Fruit fly (Drosophila melanogaster) whole organism, embryonic: ENCODE measurements around the gene Smox.

ENCODE experiments used
- CG10267 ChIP-seq: fragments of 200-800 bp; sonication (Bioruptor generic); optimal IDR thresholded peaks from 2 replicates; lab custom pipeline; 2018; ENCODE audit warnings: missing biosample characterization, mild to moderate bottlenecking, missing genetic modification characterization, moderate library complexity
- CG14860 ChIP-seq: fragments of 200-800 bp; sonication (Bioruptor generic); IDR thresholded peaks from 3 replicates; pipeline ENCODE4 v1.3.6; 2022; ENCODE audit warnings: missing biosample characterization, missing genetic modification characterization; ENCODE audit not compliant: partially characterized antibody
- CG15601 ChIP-seq: fragments of 200-800 bp; sonication (Bioruptor generic); optimal IDR thresholded peaks from 3 replicates; lab custom pipeline; 2019; ENCODE audit warnings: missing biosample characterization, mild to moderate bottlenecking, missing genetic modification characterization, moderate library complexity
- CG16863 ChIP-seq: fragments of 200-800 bp; sonication (Bioruptor generic); optimal IDR thresholded peaks from 3 replicates; lab custom pipeline; 2016; ENCODE audit warnings: missing biosample characterization, missing genetic modification characterization
- CG17568 ChIP-seq: fragments of 200-800 bp; sonication (Bioruptor generic); optimal IDR thresholded peaks from 2 replicates; lab custom pipeline; 2018; ENCODE audit warnings: missing biosample characterization, mild to moderate bottlenecking, missing genetic modification characterization, moderate library complexity
- CG17829 ChIP-seq: fragments of 200-800 bp; optimal IDR thresholded peaks from 2 replicates; lab custom pipeline; 2019; ENCODE audit warnings: missing biosample characterization, mild to moderate bottlenecking, missing genetic modification characterization, moderate library complexity
- CG1832 ChIP-seq: fragments of 200-800 bp; sonication (Bioruptor generic); optimal IDR thresholded peaks from 2 replicates; lab custom pipeline; 2017; ENCODE audit warnings: missing biosample characterization, mild to moderate bottlenecking, missing genetic modification characterization, inconsistent platforms
- CG2116 ChIP-seq: fragments of 200-800 bp; sonication (Bioruptor generic); optimal IDR thresholded peaks from 3 replicates; lab custom pipeline; 2018; ENCODE audit warnings: missing biosample characterization, mild to moderate bottlenecking, missing genetic modification characterization
- CG3838 ChIP-seq: fragments of 200-800 bp; sonication (Bioruptor generic); optimal IDR thresholded peaks from 3 replicates; lab custom pipeline; 2016; ENCODE audit warnings: missing biosample characterization, missing genetic modification characterization
- CG4854 ChIP-seq: fragments of 200-800 bp; sonication (Bioruptor generic); optimal IDR thresholded peaks from 2 replicates; lab custom pipeline; 2016; ENCODE audit warnings: missing biosample characterization, missing genetic modification characterization, inconsistent platforms
- CG6791 ChIP-seq: fragments of 200-800 bp; sonication (Bioruptor generic); IDR thresholded peaks from 3 replicates; pipeline ENCODE4 v1.3.6; 2022; ENCODE audit warnings: missing biosample characterization, missing genetic modification characterization; ENCODE audit not compliant: partially characterized antibody
- CG7372 ChIP-seq: fragments of 200-800 bp; sonication (Bioruptor generic); IDR thresholded peaks from 2 replicates; pipeline ENCODE4 v1.3.6; 2022; ENCODE audit warnings: missing biosample characterization, missing genetic modification characterization
- CG7556 ChIP-seq: fragments of 200-800 bp; sonication (Bioruptor generic); optimal IDR thresholded peaks from 2 replicates; lab custom pipeline; 2017; ENCODE audit warnings: missing biosample characterization, mild to moderate bottlenecking, missing genetic modification characterization
- CG7839 ChIP-seq: fragments of 200-800 bp; sonication (Bioruptor generic); optimal IDR thresholded peaks from 3 replicates; lab custom pipeline; 2018; ENCODE audit warnings: missing biosample characterization, mild to moderate bottlenecking, missing genetic modification characterization, moderate library complexity
- CG8089 ChIP-seq: fragments of 200-800 bp; sonication (Bioruptor generic); optimal IDR thresholded peaks from 3 replicates; lab custom pipeline; 2016; ENCODE audit warnings: missing biosample characterization, missing genetic modification characterization
- CG8388 ChIP-seq: fragments of 200-800 bp; sonication (Bioruptor generic); optimal IDR thresholded peaks from 2 replicates; lab custom pipeline; 2019; ENCODE audit warnings: missing biosample characterization, mild to moderate bottlenecking, missing genetic modification characterization, moderate library complexity
- CG9609 ChIP-seq: fragments of 200-800 bp; sonication (Bioruptor generic); optimal IDR thresholded peaks from 3 replicates; lab custom pipeline; 2016; ENCODE audit warnings: missing biosample characterization, missing genetic modification characterization
- CG9797 ChIP-seq: fragments of 200-800 bp; sonication (Bioruptor generic); optimal IDR thresholded peaks from 3 replicates; lab custom pipeline; 2018; ENCODE audit warnings: missing biosample characterization, mild to moderate bottlenecking, missing genetic modification characterization
- CrebB ChIP-seq: fragments of 200-800 bp; sonication (Bioruptor generic); optimal IDR thresholded peaks from 3 replicates; lab custom pipeline; 2018; ENCODE audit warnings: missing biosample characterization, mild to moderate bottlenecking, missing genetic modification characterization
- Dbx ChIP-seq: fragments of 200-800 bp; sonication (Bioruptor generic); IDR thresholded peaks from 3 replicates; pipeline ENCODE4 v1.3.6; 2022; ENCODE audit warnings: missing biosample characterization, missing genetic modification characterization
- Hand ChIP-seq: fragments of 200-800 bp; sonication (Bioruptor generic); optimal IDR thresholded peaks from 2 replicates; lab custom pipeline; 2017; ENCODE audit warnings: mild to moderate bottlenecking, missing biosample characterization, missing genetic modification reagents, missing genetic modification characterization
- Nf-YA ChIP-seq: fragments of 200-800 bp; sonication (Bioruptor generic); IDR thresholded peaks from 2 replicates; pipeline ENCODE4 v1.3.6; 2022; ENCODE audit warnings: missing biosample characterization, missing genetic modification characterization
- Optix ChIP-seq: fragments of 200-800 bp; sonication (Bioruptor generic); IDR thresholded peaks from 3 replicates; pipeline ENCODE4 v1.3.6; 2022; ENCODE audit warnings: missing biosample characterization, missing genetic modification characterization
- Pdp1 ChIP-seq, 2 experiments: fragments of 200-800 bp; sonication (Bioruptor generic); optimal IDR thresholded peaks; 3 replicates each; lab custom pipeline; 2016; ENCODE audit warnings: missing biosample characterization in 2 of 2, missing genetic modification characterization in 2 of 2, mild to moderate bottlenecking in 1 of 2, moderate library complexity in 1 of 2
- TFAM ChIP-seq: fragments of 200-800 bp; sonication (Bioruptor generic); optimal IDR thresholded peaks from 2 replicates; lab custom pipeline; 2017; ENCODE audit warnings: missing biosample characterization, missing genetic modification characterization, inconsistent platforms
- ac ChIP-seq: fragments of 200-800 bp; sonication (Bioruptor generic); optimal IDR thresholded peaks from 3 replicates; lab custom pipeline; 2017; ENCODE audit warnings: missing biosample characterization, mild to moderate bottlenecking, missing genetic modification characterization
- al ChIP-seq: fragments of 200-800 bp; sonication (Bioruptor generic); IDR thresholded peaks from 2 replicates; pipeline ENCODE4 v1.3.6; 2022; ENCODE audit warnings: missing biosample characterization, missing genetic modification characterization
- bowl ChIP-seq: fragments of 200-800 bp; sonication (Bioruptor generic); IDR thresholded peaks from 2 replicates; pipeline ENCODE4 v1.3.6; 2022; ENCODE audit warnings: missing biosample characterization, missing genetic modification characterization
- chm ChIP-seq: fragments of 200-800 bp; sonication (Bioruptor generic); IDR thresholded peaks from 2 replicates; pipeline ENCODE4 v1.3.6; 2022; ENCODE audit warnings: missing biosample characterization, missing genetic modification characterization
- corto ChIP-seq: fragments of 200-800 bp; sonication (Bioruptor generic); optimal IDR thresholded peaks from 2 replicates; lab custom pipeline; 2016; ENCODE audit warnings: missing biosample characterization, mild to moderate bottlenecking, missing genetic modification characterization, moderate library complexity
- crol ChIP-seq: fragments of 200-800 bp; sonication (Bioruptor generic); IDR thresholded peaks from 2 replicates; pipeline ENCODE4 v1.3.6; 2022; ENCODE audit warnings: missing biosample characterization, missing genetic modification characterization
- dati ChIP-seq: fragments of 200-800 bp; sonication (Bioruptor generic); IDR thresholded peaks from 2 replicates; pipeline ENCODE4 v1.3.6; 2022; ENCODE audit warnings: missing biosample characterization, missing genetic modification characterization
- fd102C ChIP-seq: fragments of 200-800 bp; sonication (Bioruptor generic); optimal IDR thresholded peaks from 2 replicates; lab custom pipeline; 2018; ENCODE audit warnings: missing biosample characterization, mild to moderate bottlenecking, missing genetic modification characterization, moderate library complexity
- gce ChIP-seq: fragments of 200-800 bp; sonication (Bioruptor generic); IDR thresholded peaks from 3 replicates; pipeline ENCODE4 v1.3.6; 2022; ENCODE audit warnings: missing biosample characterization, missing genetic modification characterization
- gcm ChIP-seq: fragments of 200-800 bp; sonication (Bioruptor generic); optimal IDR thresholded peaks from 2 replicates; lab custom pipeline; 2019; ENCODE audit warnings: missing biosample characterization, mild to moderate bottlenecking, missing genetic modification characterization, moderate library complexity
- hb ChIP-seq: fragments of 200-800 bp; sonication (Bioruptor generic); IDR thresholded peaks from 3 replicates; pipeline ENCODE4 v1.3.6; 2022; ENCODE audit warnings: missing biosample characterization, missing genetic modification characterization; ENCODE audit not compliant: partially characterized antibody
- luna ChIP-seq: fragments of 200-800 bp; sonication (Bioruptor generic); optimal IDR thresholded peaks from 2 replicates; lab custom pipeline; 2016; ENCODE audit warnings: missing biosample characterization, missing genetic modification characterization
- nmo ChIP-seq: fragments of 200-800 bp; sonication (Bioruptor generic); optimal IDR thresholded peaks from 2 replicates; lab custom pipeline; 2018; ENCODE audit warnings: missing biosample characterization, mild to moderate bottlenecking, missing genetic modification characterization, moderate library complexity
- pum ChIP-seq: fragments of 200-800 bp; sonication (Bioruptor generic); optimal IDR thresholded peaks from 2 replicates; lab custom pipeline; 2016; ENCODE audit warnings: missing biosample characterization, missing genetic modification characterization
- rib ChIP-seq: fragments of 200-800 bp; sonication (Bioruptor generic); IDR thresholded peaks from 2 replicates; pipeline ENCODE4 v1.3.6; 2022; ENCODE audit warnings: missing biosample characterization, missing genetic modification characterization
- schlank ChIP-seq: fragments of 200-800 bp; sonication (Bioruptor generic); optimal IDR thresholded peaks from 2 replicates; lab custom pipeline; 2018; ENCODE audit warnings: missing biosample characterization, mild to moderate bottlenecking, missing genetic modification characterization
- sob ChIP-seq: fragments of 200-800 bp; sonication (Bioruptor generic); IDR thresholded peaks from 2 replicates; pipeline ENCODE4 v1.3.6; 2022; ENCODE audit warnings: missing biosample characterization, missing genetic modification characterization
- tio ChIP-seq: fragments of 200-800 bp; sonication (Bioruptor generic); optimal IDR thresholded peaks from 2 replicates; lab custom pipeline; 2017; ENCODE audit warnings: missing biosample characterization, missing genetic modification characterization, inconsistent platforms
- tll ChIP-seq, 2 experiments: fragments of 200-800 bp in 1 of 2; fragments of >200 bp in 1 of 2; sonication (Bioruptor generic) in 1 of 2; optimal IDR thresholded peaks; 2 replicates each; lab custom pipeline; 2017 to 2019; ENCODE audit warnings: missing biosample characterization in 2 of 2, missing genetic modification characterization in 2 of 2, mild to moderate bottlenecking in 1 of 2, moderate library complexity in 1 of 2
- trem ChIP-seq: fragments of 200-800 bp; optimal IDR thresholded peaks from 3 replicates; lab custom pipeline; 2019; ENCODE audit warnings: missing biosample characterization, mild to moderate bottlenecking, missing genetic modification characterization, moderate library complexity
- tup ChIP-seq: fragments of 200-800 bp; sonication (Bioruptor generic); optimal IDR thresholded peaks from 2 replicates; lab custom pipeline; 2016; ENCODE audit warnings: missing biosample characterization, mild to moderate bottlenecking, missing genetic modification characterization, moderate library complexity
- unc-4 ChIP-seq: fragments of 200-800 bp; sonication (Bioruptor generic); IDR thresholded peaks from 2 replicates; pipeline ENCODE4 v1.3.6; 2022; ENCODE audit warnings: missing biosample characterization, missing genetic modification characterization; ENCODE audit not compliant: partially characterized antibody
- unpg ChIP-seq: fragments of 200-800 bp; sonication (Bioruptor generic); optimal IDR thresholded peaks from 3 replicates; lab custom pipeline; 2018; ENCODE audit warnings: missing biosample characterization, mild to moderate bottlenecking, missing genetic modification characterization, moderate library complexity
- wdn ChIP-seq: fragments of 200-800 bp; sonication (Bioruptor generic); IDR thresholded peaks from 2 replicates; pipeline ENCODE4 v1.3.6; 2022; ENCODE audit warnings: missing biosample characterization, missing genetic modification characterization

The Smox gene

DNA sequence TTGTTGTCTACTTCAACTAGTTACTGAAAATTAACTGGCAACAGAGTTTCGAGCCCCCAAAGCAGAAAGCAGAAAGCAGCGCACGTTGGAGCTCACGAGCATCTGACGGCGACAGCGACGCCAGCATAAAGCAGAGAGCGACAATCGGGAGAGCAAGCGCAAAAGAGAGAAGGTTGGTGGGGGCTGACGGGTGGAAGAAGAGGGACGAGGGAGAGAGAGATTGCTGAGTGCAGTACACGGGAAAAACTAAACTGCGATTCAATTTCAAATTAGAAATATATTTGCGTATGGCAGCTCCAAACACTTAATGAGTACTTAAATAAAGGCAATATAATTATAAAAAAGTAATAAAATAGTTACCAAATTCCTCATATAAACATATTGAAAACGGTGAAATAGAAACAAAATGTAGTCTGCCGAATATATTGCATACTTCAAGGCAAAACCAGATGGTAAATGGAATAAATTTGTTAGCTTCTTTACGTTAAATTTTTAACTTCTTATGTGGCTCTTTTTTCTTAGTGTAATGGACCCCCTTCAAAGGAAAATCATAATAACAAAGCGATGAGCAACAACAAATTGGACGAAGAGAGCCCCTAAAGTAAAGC lies 49.9 kb downstream of the Smox start (continued):
- TF ChIP-seq tup = peak; percentile 44
- TF ChIP-seq CG6791 (GFP tag; lab: Robert Waterston, UW) = no peak
- TF ChIP-seq CG14860 (GFP tag; lab: Robert Waterston, UW) = no peak
- TF ChIP-seq unpg (GFP tag; lab: Kevin White, UChicago) = peak; percentile 94
- peak; percentile 71 for TF ChIP-seq pum (GFP tag; lab: Kevin White, UChicago)
- TF ChIP-seq corto (GFP tag; lab: Kevin White, UChicago) = peak; percentile 83
- TF ChIP-seq CG7839 (tag; lab: Kevin White, UChicago) = peak; percentile 97
- peak; percentile 35 for TF ChIP-seq luna
- TF ChIP-seq nmo (GFP tag; lab: Kevin White, UChicago) = peak; percentile 97
- peak; percentile 49; the same call in 1 of the 3 replicates for TF ChIP-seq Optix
- TF ChIP-seq dati (GFP tag; lab: Robert Waterston, UW) = peak; percentile 67
- peak; percentile 88 for TF ChIP-seq trem (tag; lab: Kevin White, UChicago)
- TF ChIP-seq rib = peak; percentile 70
- TF ChIP-seq CrebB (tag; lab: Kevin White, UChicago) = peak; percentile 92
- TF ChIP-seq CG3838 = peak; percentile 73
- peak; percentile 70 for TF ChIP-seq TFAM
- TF ChIP-seq CG17829 (tag; lab: Kevin White, UChicago) = peak; percentile 96
- peak; percentile 75 to 89 for TF ChIP-seq Pdp1 (GFP tag; optimal IDR thresholded peaks at IDR 0.05; lab: Kevin White, UChicago)
- TF ChIP-seq CG7556 (GFP tag; lab: Kevin White, UChicago) = peak; percentile 97
- TF ChIP-seq CG10267 (tag; lab: Kevin White, UChicago) = peak; percentile 90
- peak; percentile 71 for TF ChIP-seq CG16863 (GFP tag; lab: Kevin White, UChicago)
- no peak for TF ChIP-seq fd102C
- TF ChIP-seq Nf-YA (GFP tag; lab: Robert Waterston, UW) = peak; percentile 78
- TF ChIP-seq CG1832 (GFP tag; lab: Kevin White, UChicago) = no peak
- TF ChIP-seq schlank (tag; lab: Kevin White, UChicago) = peak; percentile 77
- peak; percentile 78 for TF ChIP-seq CG9609 (GFP tag; lab: Kevin White, UChicago)
- TF ChIP-seq CG8089 = peak; percentile 55
- TF ChIP-seq unc-4 (GFP tag; lab: Robert Waterston, UW) = no peak
- peak; percentile 83 for TF ChIP-seq wdn
- TF ChIP-seq tio (GFP tag; lab: Kevin White, UChicago) = peak; percentile 92
- peak; percentile 95 for TF ChIP-seq crol (GFP tag; lab: Robert Waterston, UW)
- peak; percentile 83; the same call in 2 of the 3 replicates for TF ChIP-seq gce (GFP tag; lab: Robert Waterston, UW)
- TF ChIP-seq chm (GFP tag; lab: Robert Waterston, UW) = peak; percentile 52; the same call in 1 of the 2 replicates
- peak; percentile 87 for TF ChIP-seq al (GFP tag; lab: Robert Waterston, UW)
- TF ChIP-seq CG15601 = peak; percentile 95
- TF ChIP-seq sob = peak; percentile 92
- peak; percentile 91 for TF ChIP-seq CG8388 (GFP tag; lab: Kevin White, UChicago)
- TF ChIP-seq Hand (GFP tag; lab: Kevin White, UChicago) = peak; percentile 95
- TF ChIP-seq CG4854 (GFP tag; lab: Kevin White, UChicago) = peak; percentile 72
- TF ChIP-seq CG17568 = peak; percentile 90
- TF ChIP-seq CG7372 (GFP tag; lab: Robert Waterston, UW) = peak; percentile 92
- TF ChIP-seq ac (GFP tag; lab: Kevin White, UChicago) = peak; percentile 45
- TF ChIP-seq bowl = peak; percentile 64; the same call in 1 of the 2 replicates
- peak; percentile 70 for TF ChIP-seq CG2116
- peak; percentile 28 for TF ChIP-seq CG9797 (GFP tag; lab: Kevin White, UChicago)
- TF ChIP-seq tll (GFP tag; optimal IDR thresholded peaks at IDR 0.05; lab: Kevin White, UChicago) = no peak
- TF ChIP-seq hb (GFP tag; lab: Robert Waterston, UW) = no peak
- peak; percentile 91 for TF ChIP-seq Dbx (GFP tag; lab: Robert Waterston, UW)
- TF ChIP-seq gcm = peak; percentile 93
